Worm (Caenorhabditis elegans) whole organism, young adult: ENCODE measurements around the gene srlf-9.

Experiments
- B0261.1 ChIP-seq: sonication (generic microtip); optimal IDR thresholded peaks from 2 replicates; lab custom pipeline; 2016; ENCODE audit warnings: mild to moderate bottlenecking, missing genetic modification characterization, moderate library complexity, missing compliant biosample characterization
- C17E4.6 ChIP-seq: fragments of 200-800 bp; sonication (Bioruptor generic); IDR thresholded peaks from 2 replicates; pipeline ENCODE4 v1.3.6; 2022; ENCODE audit warnings: missing genetic modification reagents, missing genetic modification characterization, missing compliant biosample characterization
- F10E7.11 ChIP-seq: sonication (generic microtip); optimal IDR thresholded peaks from 2 replicates; lab custom pipeline; 2017; ENCODE audit warnings: mild to moderate bottlenecking, missing genetic modification characterization, moderate library complexity, missing compliant biosample characterization
- F23B12.7 ChIP-seq: sonication (generic microtip); optimal IDR thresholded peaks from 2 replicates; lab custom pipeline; 2017; ENCODE audit warnings: missing genetic modification characterization, mild to moderate bottlenecking, missing compliant biosample characterization, antibody characterized with exemption, moderate library complexity; ENCODE audit not compliant: insufficient read depth
- F49E8.2 ChIP-seq: sonication (generic microtip); optimal IDR thresholded peaks from 3 replicates; lab custom pipeline; 2017; ENCODE audit warnings: missing genetic modification characterization, mild to moderate bottlenecking, missing compliant biosample characterization, antibody characterized with exemption, moderate library complexity; ENCODE audit not compliant: insufficient read depth
- F52B5.7 ChIP-seq: sonication (generic microtip); optimal IDR thresholded peaks from 2 replicates; lab custom pipeline; 2016; ENCODE audit warnings: mild to moderate bottlenecking, missing genetic modification characterization, missing compliant biosample characterization
- Y53G8AR.9 ChIP-seq: fragments of 200-800 bp; sonication (Bioruptor generic); conservative IDR thresholded peaks from 2 replicates; pipeline ENCODE4 v1.3.6; 2022; ENCODE audit warnings: missing genetic modification reagents, missing genetic modification characterization, missing compliant biosample characterization
- Y56A3A.18 ChIP-seq: fragments of 200-800 bp; sonication (Bioruptor generic); IDR thresholded peaks from 2 replicates; pipeline ENCODE4 v1.3.6; 2022; ENCODE audit warnings: missing genetic modification reagents, missing genetic modification characterization, missing compliant biosample characterization
- Y67H2A.10 ChIP-seq: fragments of 200-800 bp; sonication (Bioruptor generic); conservative IDR thresholded peaks from 2 replicates; pipeline ENCODE4 v1.3.6; 2022; ENCODE audit warnings: missing genetic modification reagents, missing genetic modification characterization, missing compliant biosample characterization
- Y79H2A.3 ChIP-seq: fragments of 200-800 bp; sonication (Bioruptor generic); conservative IDR thresholded peaks from 2 replicates; pipeline ENCODE4 v1.3.6; 2022; ENCODE audit warnings: missing genetic modification reagents, missing genetic modification characterization, missing compliant biosample characterization
- Y95B8A.8 ChIP-seq: fragments of 200-800 bp; sonication (Bioruptor generic); IDR thresholded peaks from 2 replicates; pipeline ENCODE4 v1.3.6; 2022; ENCODE audit warnings: missing genetic modification reagents, missing genetic modification characterization, missing compliant biosample characterization
- aptf-3 ChIP-seq: fragments of 200-800 bp; sonication (Bioruptor generic); IDR thresholded peaks from 2 replicates; pipeline ENCODE4 v1.3.6; 2022; ENCODE audit warnings: missing genetic modification characterization, missing compliant biosample characterization
- atf-7 ChIP-seq: sonication (generic microtip); optimal IDR thresholded peaks from 2 replicates; lab custom pipeline; 2017; ENCODE audit warnings: mild to moderate bottlenecking, missing genetic modification characterization, missing compliant biosample characterization
- ccch-3 ChIP-seq: fragments of 200-800 bp; sonication (Bioruptor generic); optimal IDR thresholded peaks from 2 replicates; lab custom pipeline; 2018; ENCODE audit warnings: mild to moderate bottlenecking, missing genetic modification characterization, missing compliant biosample characterization
- ceh-79 ChIP-seq: sonication (generic microtip); optimal IDR thresholded peaks from 2 replicates; lab custom pipeline; 2017; ENCODE audit warnings: mild to moderate bottlenecking, missing genetic modification characterization, missing compliant biosample characterization
- ceh-91 ChIP-seq: fragments of 200-800 bp; sonication (Bioruptor generic); IDR thresholded peaks from 2 replicates; pipeline ENCODE4 v1.3.6; 2022; ENCODE audit warnings: missing genetic modification reagents, missing genetic modification characterization, missing compliant biosample characterization
- die-1 ChIP-seq: sonication (generic microtip); optimal IDR thresholded peaks from 2 replicates; lab custom pipeline; 2016; ENCODE audit warnings: missing genotype, mild to moderate bottlenecking, missing genetic modification characterization, missing compliant biosample characterization
- dox-1 ChIP-seq: fragments of 200-800 bp; sonication (Bioruptor generic); IDR thresholded peaks from 2 replicates; pipeline ENCODE4 v1.3.6; 2022; ENCODE audit warnings: missing genetic modification reagents, missing genetic modification characterization, missing compliant biosample characterization
- dpl-1 ChIP-seq: fragments of 150-350 bp; optimal IDR thresholded peaks from 2 replicates; lab custom pipeline; 2014; ENCODE audit warnings: missing biosample characterization, missing genetic modification reagents, missing genetic modification characterization
- egl-44 ChIP-seq: fragments of 200-800 bp; sonication (Bioruptor generic); IDR thresholded peaks from 2 replicates; pipeline ENCODE4 v1.3.6; 2022; ENCODE audit warnings: missing genetic modification reagents, missing genetic modification characterization, missing compliant biosample characterization
- fkh-3 ChIP-seq: sonication (generic microtip); optimal IDR thresholded peaks from 2 replicates; lab custom pipeline; 2016; ENCODE audit warnings: mild to moderate bottlenecking, missing genetic modification characterization, missing compliant biosample characterization
- hlh-26 ChIP-seq: fragments of 200-800 bp; sonication (Bioruptor generic); conservative IDR thresholded peaks from 2 replicates; pipeline ENCODE4 v1.3.6; 2022; ENCODE audit warnings: missing genetic modification reagents, missing genetic modification characterization, missing compliant biosample characterization
- hmg-1.2 ChIP-seq: fragments of 200-800 bp; sonication (Bioruptor generic); IDR thresholded peaks from 2 replicates; pipeline ENCODE4 v1.3.6; 2022; ENCODE audit warnings: missing genetic modification reagents, missing genetic modification characterization, missing compliant biosample characterization
- hsf-1 ChIP-seq: fragments of 200-800 bp; sonication (Bioruptor generic); IDR thresholded peaks from 2 replicates; pipeline ENCODE4 v1.3.6; 2022; ENCODE audit warnings: missing genetic modification reagents, missing genetic modification characterization, missing compliant biosample characterization
- let-607 ChIP-seq, 2 experiments: fragments of 200-800 bp in 1 of 2; sonication (Bioruptor generic) in 1 of 2; sonication (generic microtip) in 1 of 2; optimal IDR thresholded peaks; 2 replicates each; lab custom pipeline; 2016 to 2018; ENCODE audit warnings: mild to moderate bottlenecking in 2 of 2, missing compliant biosample characterization in 2 of 2, missing genetic modification characterization in 2 of 2, moderate library complexity in 2 of 2, missing genotype in 1 of 2
- lin-35 ChIP-seq, 3 experiments: fragments of 150-350 bp in 2 of 3; sonication (generic microtip) in 1 of 3; optimal IDR thresholded peaks; 2 replicates each; lab custom pipeline; 2014 to 2018; ENCODE audit warnings: missing biosample characterization in 3 of 3, missing genetic modification characterization in 3 of 3, missing genetic modification reagents in 3 of 3
- lir-1 ChIP-seq: fragments of 200-800 bp; sonication (Bioruptor generic); conservative IDR thresholded peaks from 2 replicates; pipeline ENCODE4 v1.3.6; 2022; ENCODE audit warnings: missing genetic modification reagents, missing genetic modification characterization, missing compliant biosample characterization
- lsy-27 ChIP-seq: sonication (generic microtip); optimal IDR thresholded peaks from 2 replicates; lab custom pipeline; 2017; ENCODE audit warnings: missing genetic modification characterization, mild to moderate bottlenecking, missing compliant biosample characterization, antibody characterized with exemption, missing genotype, borderline replicate concordance; ENCODE audit not compliant: insufficient read depth
- nhr-90 ChIP-seq: sonication (generic microtip); optimal IDR thresholded peaks from 2 replicates; lab custom pipeline; 2016; ENCODE audit warnings: missing genotype, mild to moderate bottlenecking, missing genetic modification characterization, missing compliant biosample characterization
- rec-8 ChIP-seq, 2 experiments: sonication (generic microtip); optimal IDR thresholded peaks; 2 replicates each; lab custom pipeline; 2016; ENCODE audit warnings: mild to moderate bottlenecking in 2 of 2, missing genetic modification characterization in 2 of 2, missing genetic modification reagents in 2 of 2, missing genotype in 2 of 2, missing biosample characterization in 1 of 2, missing compliant biosample characterization in 1 of 2, moderate library complexity in 1 of 2
- sdz-38 ChIP-seq: sonication (generic microtip); optimal IDR thresholded peaks from 2 replicates; lab custom pipeline; 2016; ENCODE audit warnings: missing genotype, missing genetic modification characterization, missing compliant biosample characterization
- snpc-1.3 ChIP-seq: sonication (generic microtip); optimal IDR thresholded peaks from 2 replicates; lab custom pipeline; 2017; ENCODE audit warnings: missing genetic modification characterization, mild to moderate bottlenecking, missing compliant biosample characterization, antibody characterized with exemption, moderate library complexity, missing genotype, missing genetic modification reagents; ENCODE audit not compliant: insufficient read depth
- snpc-3.4 ChIP-seq: sonication (generic microtip); optimal IDR thresholded peaks from 2 replicates; lab custom pipeline; 2017; ENCODE audit warnings: missing genetic modification characterization, mild to moderate bottlenecking, missing compliant biosample characterization, antibody characterized with exemption, moderate library complexity, missing genotype, missing genetic modification reagents
- sptf-2 ChIP-seq: fragments of 200-800 bp; sonication (Bioruptor generic); optimal IDR thresholded peaks from 2 replicates; lab custom pipeline; 2018; ENCODE audit warnings: mild to moderate bottlenecking, missing genetic modification characterization, missing compliant biosample characterization
- tbx-9 ChIP-seq: sonication (generic microtip); optimal IDR thresholded peaks from 2 replicates; lab custom pipeline; 2016; ENCODE audit warnings: borderline replicate concordance, missing genetic modification characterization, inconsistent platforms, missing compliant biosample characterization
- unc-130 ChIP-seq: sonication (generic microtip); optimal IDR thresholded peaks from 2 replicates; lab custom pipeline; 2016; ENCODE audit warnings: missing genetic modification reagents, missing genetic modification characterization, missing compliant biosample characterization
- xnd-1 ChIP-seq: sonication (generic microtip); optimal IDR thresholded peaks from 2 replicates; lab custom pipeline; 2016; ENCODE audit warnings: missing genotype, missing genetic modification reagents, missing genetic modification characterization, missing compliant biosample characterization
- ztf-26 ChIP-seq: sonication (generic microtip); optimal IDR thresholded peaks from 2 replicates; lab custom pipeline; 2017; ENCODE audit warnings: missing genetic modification characterization, missing compliant biosample characterization

The srlf-9 gene

DNA sequence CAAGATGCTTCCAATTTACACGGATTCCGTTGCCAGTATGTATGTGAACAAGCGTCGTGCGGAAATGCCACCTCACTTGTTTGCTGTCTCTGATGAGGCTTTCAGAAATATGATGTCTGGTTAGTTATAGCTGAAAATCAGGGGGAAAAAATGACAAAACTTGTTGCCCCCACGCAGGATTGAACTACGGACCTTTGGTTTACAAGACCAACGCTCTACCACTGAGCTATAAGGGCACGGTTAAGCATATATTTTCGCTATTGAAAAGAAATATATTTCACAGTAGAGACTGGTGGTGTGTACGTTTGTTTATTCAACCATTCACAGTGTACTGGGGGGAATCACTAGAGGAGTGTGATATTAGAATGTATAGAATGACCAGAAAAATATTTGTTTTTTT lies 9.6 kb upstream of the srlf-9 start (continued):
- peak; percentile 47 for TF ChIP-seq snpc-3.4 (tag; lab: Kevin White, UChicago)
- no peak for TF ChIP-seq ceh-91 (GFP tag; lab: Robert Waterston, UW)
- TF ChIP-seq sptf-2 (GFP tag; lab: Kevin White, UChicago) = no peak
- TF ChIP-seq Y95B8A.8 = no peak
- TF ChIP-seq atf-7 (tag; lab: Kevin White, UChicago) = no peak
- TF ChIP-seq F23B12.7 (tag; lab: Kevin White, UChicago) = peak; percentile 22
- peak; percentile 55 for TF ChIP-seq snpc-1.3
- no peak for TF ChIP-seq Y67H2A.10 (GFP tag; lab: Robert Waterston, UW)
- no peak for TF ChIP-seq ztf-26 (tag; lab: Kevin White, UChicago)
- peak; percentile 60 for TF ChIP-seq fkh-3 (tag; lab: Kevin White, UChicago)
- peak; percentile 42; the same call in 1 of the 2 replicates for TF ChIP-seq hmg-1.2 (GFP tag; lab: Robert Waterston, UW)
- no peak for TF ChIP-seq Y56A3A.18 (GFP tag; lab: Robert Waterston, UW)
- no peak for TF ChIP-seq tbx-9 (tag; lab: Kevin White, UChicago)
- TF ChIP-seq aptf-3 (GFP tag; lab: Robert Waterston, UW) = no peak
- TF ChIP-seq die-1 (tag; lab: Kevin White, UChicago) = peak; percentile 75
- TF ChIP-seq egl-44 = 0 out of 2 replicates have a peak, but pooled peaks have one; percentile 50
- TF ChIP-seq hlh-26 (GFP tag; lab: Robert Waterston, UW) = no peak
- no peak for TF ChIP-seq lir-1 (GFP tag; lab: Robert Waterston, UW)
- peak; percentile 10 for TF ChIP-seq F52B5.7 (tag; lab: Kevin White, UChicago)
- TF ChIP-seq xnd-1 = no peak
- TF ChIP-seq hsf-1 = no peak
- TF ChIP-seq Y53G8AR.9 (GFP tag; lab: Robert Waterston, UW) = no peak
- TF ChIP-seq B0261.1 (tag; lab: Kevin White, UChicago) = peak; percentile 65
- no peak for TF ChIP-seq C17E4.6 (GFP tag; lab: Robert Waterston, UW)
- no peak for TF ChIP-seq sdz-38 (tag; lab: Kevin White, UChicago)
- peak; percentile 31 to 43 for TF ChIP-seq rec-8 (tag; optimal IDR thresholded peaks at IDR 0.05; lab: Kevin White, UChicago)
- TF ChIP-seq F49E8.2 (tag; lab: Kevin White, UChicago) = peak; percentile 40
- TF ChIP-seq lsy-27 = no peak
- peak; percentile 57 for TF ChIP-seq nhr-90 (tag; lab: Kevin White, UChicago)
- TF ChIP-seq let-607 (tag; optimal IDR thresholded peaks at IDR 0.05; lab: Kevin White, UChicago) = no peak
- TF ChIP-seq Y79H2A.3 (GFP tag; lab: Robert Waterston, UW) = no peak
- TF ChIP-seq ceh-79 (tag; lab: Kevin White, UChicago) = no peak
- no peak for TF ChIP-seq F10E7.11 (tag; lab: Kevin White, UChicago)
- no peak for TF ChIP-seq ccch-3
- peak; percentile 64 for TF ChIP-seq dox-1 (GFP tag; lab: Robert Waterston, UW)
- no peak for TF ChIP-seq unc-130 (GFP tag; lab: Kevin White, UChicago)
- no peak for TF ChIP-seq dpl-1 (GFP tag; lab: Kevin White, UChicago)
- no peak for TF ChIP-seq lin-35 (GFP tag; optimal IDR thresholded peaks at IDR 0.05; lab: Kevin White, UChicago)
- TF ChIP-seq, all 124 proteins: peak for 30
